Fruit fly (Drosophila melanogaster) whole organism, wandering third instar larva: ENCODE results near the gene Mst89B.

Experiments
- CG32264 ChIP-seq: fragments of 200-800 bp; sonication (Bioruptor generic); optimal IDR thresholded peaks from 2 replicates; lab custom pipeline; 2016; ENCODE audit warnings: missing biosample characterization, missing genetic modification characterization
- CG9705 ChIP-seq: fragments of 200-800 bp; sonication (Bioruptor generic); optimal IDR thresholded peaks from 2 replicates; lab custom pipeline; 2018; ENCODE audit warnings: missing biosample characterization, mild to moderate bottlenecking, missing genetic modification characterization
- CrebA ChIP-seq: fragments of 200-800 bp; sonication (Bioruptor generic); optimal IDR thresholded peaks from 2 replicates; lab custom pipeline; 2016; ENCODE audit warnings: missing biosample characterization, mild to moderate bottlenecking, missing genetic modification characterization, borderline replicate concordance
- Dif ChIP-seq: fragments of 200-275, 200-300 bp; sonication (Bioruptor generic); optimal IDR thresholded peaks from 2 replicates; lab custom pipeline; 2018; ENCODE audit warnings: missing biosample characterization, missing genetic modification characterization; ENCODE audit not compliant: partially characterized antibody
- GATAd ChIP-seq: sonication (Bioruptor generic); optimal IDR thresholded peaks from 2 replicates; lab custom pipeline; 2016; ENCODE audit warnings: missing biosample characterization, missing genetic modification characterization
- HLH106 ChIP-seq: fragments of 200-800 bp; optimal IDR thresholded peaks from 3 replicates; lab custom pipeline; 2019; ENCODE audit warnings: missing biosample characterization, mild to moderate bottlenecking, missing genetic modification characterization, moderate library complexity
- Hnf4 ChIP-seq: fragments of 200-800 bp; sonication (Bioruptor generic); optimal IDR thresholded peaks from 2 replicates; lab custom pipeline; 2016; ENCODE audit warnings: missing biosample characterization, mild to moderate bottlenecking, missing genetic modification characterization
- Hr78 ChIP-seq: fragments of >200 bp; optimal IDR thresholded peaks from 2 replicates; lab custom pipeline; 2017; ENCODE audit warnings: missing biosample characterization, missing genetic modification characterization
- Hr83 ChIP-seq: fragments of 200-300 bp; sonication (Bioruptor generic); optimal IDR thresholded peaks from 2 replicates; lab custom pipeline; 2016; ENCODE audit warnings: missing biosample characterization, mild to moderate bottlenecking, missing genetic modification characterization, moderate library complexity; ENCODE audit not compliant: poor library complexity, severe bottlenecking
- Jra ChIP-seq: sonication (Bioruptor generic); optimal IDR thresholded peaks from 2 replicates; lab custom pipeline; 2016; ENCODE audit warnings: missing biosample characterization, missing genetic modification characterization
- Mio ChIP-seq: sonication (Bioruptor generic); optimal IDR thresholded peaks from 2 replicates; lab custom pipeline; 2016; ENCODE audit warnings: missing biosample characterization, missing genetic modification characterization
- Myc ChIP-seq: fragments of >200 bp; optimal IDR thresholded peaks from 2 replicates; lab custom pipeline; 2017
- OdsH ChIP-seq: fragments of 200-800 bp; sonication (Bioruptor generic); optimal IDR thresholded peaks from 2 replicates; lab custom pipeline; 2016; ENCODE audit warnings: missing biosample characterization, mild to moderate bottlenecking, missing genetic modification characterization
- Rel ChIP-seq, 2 experiments: fragments of 200-800 bp; sonication (Bioruptor generic) in 1 of 2; optimal IDR thresholded peaks; 2 replicates in 1 of 2; 3 replicates in 1 of 2; lab custom pipeline; 2016 to 2019; ENCODE audit warnings: mild to moderate bottlenecking in 2 of 2, missing biosample characterization in 2 of 2, missing genetic modification characterization in 2 of 2, moderate library complexity in 1 of 2
- Sp1 ChIP-seq: fragments of 200-800 bp; sonication (Bioruptor generic); optimal IDR thresholded peaks from 3 replicates; lab custom pipeline; 2019; ENCODE audit warnings: missing biosample characterization, mild to moderate bottlenecking, missing genetic modification characterization, moderate library complexity
- br ChIP-seq: fragments of 200-800 bp; sonication (Bioruptor generic); optimal IDR thresholded peaks from 2 replicates; lab custom pipeline; 2016; ENCODE audit warnings: missing biosample characterization, missing genetic modification characterization
- brk ChIP-seq: fragments of 200-800 bp; sonication (Bioruptor generic); optimal IDR thresholded peaks from 2 replicates; lab custom pipeline; 2016; ENCODE audit warnings: missing biosample characterization, mild to moderate bottlenecking, missing genetic modification characterization
- dl ChIP-seq, 2 experiments: fragments of 175-275, 200-275 bp in 1 of 2; fragments of 200-275 bp in 1 of 2; sonication (Bioruptor generic); optimal IDR thresholded peaks; lab custom pipeline; 2018; ENCODE audit warnings: mild to moderate bottlenecking in 2 of 2, missing biosample characterization in 2 of 2, missing genetic modification characterization in 2 of 2, moderate library complexity in 2 of 2; ENCODE audit not compliant: partially characterized antibody in 2 of 2, insufficient read depth in 1 of 2
- dmrt93B ChIP-seq: fragments of 200-800 bp; sonication (Bioruptor generic); optimal IDR thresholded peaks from 2 replicates; lab custom pipeline; 2018; ENCODE audit warnings: missing biosample characterization, mild to moderate bottlenecking, missing genetic modification characterization
- ey ChIP-seq: fragments of 200-800 bp; sonication (Bioruptor generic); optimal IDR thresholded peaks from 2 replicates; lab custom pipeline; 2016; ENCODE audit warnings: missing biosample characterization, missing genetic modification characterization
- fru ChIP-seq: fragments of 200-800 bp; sonication (Bioruptor generic); optimal IDR thresholded peaks from 3 replicates; lab custom pipeline; 2016; ENCODE audit warnings: missing biosample characterization, mild to moderate bottlenecking, missing genetic modification characterization
- h ChIP-seq: fragments of 200-800 bp; sonication (Bioruptor generic); optimal IDR thresholded peaks from 3 replicates; lab custom pipeline; 2016; ENCODE audit warnings: missing biosample characterization, mild to moderate bottlenecking, missing genetic modification characterization
- jim ChIP-seq: fragments of 175-275, 200-325 bp; sonication (Bioruptor generic); optimal IDR thresholded peaks from 2 replicates; lab custom pipeline; 2016; ENCODE audit warnings: missing biosample characterization, mild to moderate bottlenecking, missing genetic modification characterization
- lola ChIP-seq: fragments of >200 bp; optimal IDR thresholded peaks from 2 replicates; lab custom pipeline; 2017; ENCODE audit warnings: missing biosample characterization, missing genetic modification characterization
- pan ChIP-seq: fragments of >200 bp; optimal IDR thresholded peaks from 2 replicates; lab custom pipeline; 2017
- psq ChIP-seq: fragments of 200-800 bp; sonication (Bioruptor generic); optimal IDR thresholded peaks from 3 replicates; lab custom pipeline; 2017; ENCODE audit warnings: missing biosample characterization, mild to moderate bottlenecking, missing genetic modification characterization, moderate library complexity
- rgr ChIP-seq: fragments of 200-800 bp; sonication (Bioruptor generic); optimal IDR thresholded peaks from 3 replicates; lab custom pipeline; 2016; ENCODE audit warnings: missing biosample characterization, mild to moderate bottlenecking, missing genetic modification characterization
- sage ChIP-seq: fragments of 200-800 bp; sonication (Bioruptor generic); optimal IDR thresholded peaks from 2 replicates; lab custom pipeline; 2016; ENCODE audit warnings: missing biosample characterization, mild to moderate bottlenecking, missing genetic modification characterization
- sv ChIP-seq: fragments of 200-800 bp; sonication (Bioruptor generic); optimal IDR thresholded peaks from 3 replicates; lab custom pipeline; 2016; ENCODE audit warnings: missing biosample characterization, missing genetic modification characterization
- usp ChIP-seq: fragments of >200 bp; optimal IDR thresholded peaks from 2 replicates; lab custom pipeline; 2017; ENCODE audit warnings: missing biosample characterization, missing genetic modification characterization
- woc ChIP-seq: sonication (Bioruptor generic); optimal IDR thresholded peaks from 2 replicates; lab custom pipeline; 2016; ENCODE audit warnings: missing biosample characterization, mild to moderate bottlenecking, missing genetic modification characterization

Mst89B gene

dm6 chr3R:16249829-16250814, 16.7 kb upstream of the Mst89B start (continued):
- peak; percentile 90 for TF ChIP-seq Jra (GFP tag; lab: Kevin White, UChicago)
- TF ChIP-seq sv (GFP tag; lab: Kevin White, UChicago), result no peak
- TF ChIP-seq CG9705 (GFP tag; lab: Kevin White, UChicago), result peak; percentile 29
- peak; percentile 95 for TF ChIP-seq CrebA (GFP tag; lab: Kevin White, UChicago)
- TF ChIP-seq br (GFP tag; lab: Kevin White, UChicago), result peak; percentile 59
- TF ChIP-seq ey (GFP tag; lab: Kevin White, UChicago), result peak; percentile 77
- TF ChIP-seq jim (GFP tag; lab: Kevin White, UChicago), result peak; percentile 93
- TF ChIP-seq woc (GFP tag; lab: Kevin White, UChicago), result peak; percentile 89
- no peak for TF ChIP-seq GATAd (GFP tag; lab: Kevin White, UChicago)
- peak; percentile 84 for TF ChIP-seq Hnf4 (GFP tag; lab: Kevin White, UChicago)
- peak; percentile 57 for TF ChIP-seq sage
- TF ChIP-seq usp (GFP tag; lab: Kevin White, UChicago), result no peak
- peak; percentile 71 for TF ChIP-seq HLH106 (tag; lab: Kevin White, UChicago)
- peak; percentile 61 for TF ChIP-seq Sp1 (GFP tag; lab: Kevin White, UChicago)
- no peak for TF ChIP-seq Myc (lab: Kevin White, UChicago)

dm6 chr3R:16251270-16251925, 15.4 kb upstream of the Mst89B start:
- TF ChIP-seq GATAd (GFP tag; lab: Kevin White, UChicago) (no peak), OdsH (GFP tag; lab: Kevin White, UChicago) (no peak), dmrt93B (GFP tag; lab: Kevin White, UChicago) (no peak), CG32264 (no peak), lola (no peak), Sp1 (GFP tag; lab: Kevin White, UChicago) (no peak), brk (GFP tag; lab: Kevin White, UChicago) (no peak), Hr83 (GFP tag; lab: Kevin White, UChicago) (no peak), usp (GFP tag; lab: Kevin White, UChicago) (no peak)

- TF ChIP-seq dl (GFP tag; optimal IDR thresholded peaks at IDR 0.05; lab: Kevin White, UChicago; ENCODE audit: insufficient read depth in 1 of 2, partially characterized antibody in 2 of 2) (peak in 1 of 2 experiments; percentile 19), pan (lab: Kevin White, UChicago) (no peak), Rel (GFP tag; optimal IDR thresholded peaks at IDR 0.05; lab: Kevin White, UChicago) (no peak), Rel (tag; optimal IDR thresholded peaks at IDR 0.05; lab: Kevin White, UChicago) (peak; percentile 97), sv (GFP tag; lab: Kevin White, UChicago) (no peak), psq (GFP tag; lab: Kevin White, UChicago) (peak; percentile 8), Mio (GFP tag; lab: Kevin White, UChicago) (no peak), Hr83 (GFP tag; lab: Kevin White, UChicago) (peak; percentile 3), rgr (GFP tag; lab: Kevin White, UChicago) (peak; percentile 11), fru (GFP tag; lab: Kevin White, UChicago) (peak; percentile 18), Dif (GFP tag; lab: Kevin White, UChicago) (peak; percentile 59), h (GFP tag; lab: Kevin White, UChicago) (peak; percentile 15), Jra (GFP tag; lab: Kevin White, UChicago) (no peak), CG32264 (no peak), jim (GFP tag; lab: Kevin White, UChicago) (no peak), Hr78 (GFP tag; lab: Kevin White, UChicago) (no peak)
These were observed 14.9 kb upstream of the Mst89B start for dm6 chr3R:16251926-16252287.
